Worm (Caenorhabditis elegans) whole organism, L4/young adult: ENCODE measurements around the gene W03F9.11.

Experiments used
- dao-5 ChIP-seq: sonication (generic microtip); optimal IDR thresholded peaks from 2 replicates; lab custom pipeline; 2016; ENCODE audit warnings: missing genotype, missing genetic modification characterization, moderate library complexity, missing compliant biosample characterization
- him-1 ChIP-seq: sonication (generic microtip); optimal IDR thresholded peaks from 2 replicates; lab custom pipeline; 2016; ENCODE audit warnings: missing genotype, missing genetic modification reagents, missing genetic modification characterization, missing compliant biosample characterization

DNA sequence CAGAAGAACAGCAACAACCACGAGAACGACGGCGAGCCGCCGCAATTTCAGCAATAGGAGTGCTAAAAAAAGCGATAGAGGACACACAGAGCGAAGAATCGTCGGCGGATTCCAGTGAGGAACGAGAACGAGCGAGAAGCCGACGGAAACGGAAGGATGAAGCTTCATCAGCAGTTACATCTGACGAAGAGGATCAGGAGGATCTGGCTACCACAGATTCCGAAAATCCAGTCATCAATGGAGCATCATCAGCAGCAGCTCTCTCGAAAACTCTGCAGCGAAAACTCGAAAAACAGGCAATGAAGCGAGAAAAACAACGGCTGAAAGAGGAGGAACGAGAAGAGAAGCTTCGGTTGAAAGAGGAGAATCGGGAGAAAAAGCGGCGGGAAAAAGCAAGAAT lies 48.3 kb upstream of the W03F9.11 start:
- TF ChIP-seq him-1 (tag; lab: Kevin White, UChicago) (no peak), dao-5 (tag; lab: Kevin White, UChicago) (no peak)
